Worm (Caenorhabditis elegans) whole organism, mixed stage, embryonic: ENCODE results near the gene C50H2.13.

ENCODE experiments used
- M03D4.4 ChIP-seq: sonication (generic microtip); optimal IDR thresholded peaks from 2 replicates; lab custom pipeline; 2017; ENCODE audit warnings: mild to moderate bottlenecking, missing genetic modification characterization, missing compliant biosample characterization
- bed-3 ChIP-seq: fragments of 200-800 bp; sonication (Bioruptor generic); optimal IDR thresholded peaks from 3 replicates; lab custom pipeline; 2018; ENCODE audit warnings: mild to moderate bottlenecking, missing genetic modification characterization, moderate library complexity, missing compliant biosample characterization
- blmp-1 ChIP-seq: fragments of 150-350 bp; optimal IDR thresholded peaks from 2 replicates; lab custom pipeline; 2014; ENCODE audit warnings: missing biosample characterization, missing genetic modification characterization
- ceh-39 ChIP-seq: fragments of 150-350 bp; optimal IDR thresholded peaks from 2 replicates; lab custom pipeline; 2014; ENCODE audit warnings: missing biosample characterization, missing genetic modification characterization
- ceh-83 ChIP-seq: fragments of 200-800 bp; sonication (Bioruptor generic); optimal IDR thresholded peaks from 2 replicates; lab custom pipeline; 2018; ENCODE audit warnings: mild to moderate bottlenecking, missing genetic modification characterization, missing compliant biosample characterization
- ces-1 ChIP-seq: fragments of 150-350 bp; optimal IDR thresholded peaks from 2 replicates; lab custom pipeline; 2014; ENCODE audit warnings: missing biosample characterization, missing genetic modification reagents, missing genetic modification characterization
- cnd-1 ChIP-seq: fragments of 200-800 bp; sonication (Bioruptor generic); optimal IDR thresholded peaks from 2 replicates; lab custom pipeline; 2018; ENCODE audit warnings: mild to moderate bottlenecking, missing genetic modification characterization, missing compliant biosample characterization
- drap-1 ChIP-seq: fragments of 200-800 bp; sonication (Bioruptor generic); optimal IDR thresholded peaks from 3 replicates; lab custom pipeline; 2018; ENCODE audit warnings: mild to moderate bottlenecking, missing genetic modification characterization, missing compliant biosample characterization
- elt-1 ChIP-seq: sonication (generic microtip); optimal IDR thresholded peaks from 2 replicates; lab custom pipeline; 2017; ENCODE audit warnings: missing genetic modification characterization, mild to moderate bottlenecking, missing compliant biosample characterization, antibody characterized with exemption, moderate library complexity, borderline replicate concordance; ENCODE audit not compliant: insufficient read depth
- elt-3 ChIP-seq: fragments of 150-350 bp; optimal IDR thresholded peaks from 2 replicates; lab custom pipeline; 2014; ENCODE audit warnings: missing biosample characterization, missing genetic modification characterization
- flh-1 ChIP-seq: fragments of 200-800 bp; sonication (Bioruptor generic); optimal IDR thresholded peaks from 2 replicates; lab custom pipeline; 2018; ENCODE audit warnings: mild to moderate bottlenecking, missing genetic modification characterization, moderate library complexity, missing compliant biosample characterization
- ham-2 ChIP-seq: fragments of 200-800 bp; sonication (Bioruptor generic); optimal IDR thresholded peaks from 2 replicates; lab custom pipeline; 2018; ENCODE audit warnings: mild to moderate bottlenecking, missing genetic modification characterization, missing compliant biosample characterization
- hlh-1 ChIP-seq: fragments of 150-350 bp; optimal IDR thresholded peaks from 2 replicates; lab custom pipeline; 2014; ENCODE audit warnings: missing biosample characterization, missing genetic modification reagents, missing genetic modification characterization
- lin-13 ChIP-seq: fragments of 150-350 bp; optimal IDR thresholded peaks from 2 replicates; lab custom pipeline; 2014; ENCODE audit warnings: missing biosample characterization, missing genetic modification characterization
- lin-32 ChIP-seq: fragments of 200-800 bp; sonication (Bioruptor generic); optimal IDR thresholded peaks from 2 replicates; lab custom pipeline; 2018; ENCODE audit warnings: mild to moderate bottlenecking, missing genetic modification characterization, missing compliant biosample characterization
- lsy-2 ChIP-seq: fragments of 150-350 bp; optimal IDR thresholded peaks from 2 replicates; lab custom pipeline; 2014; ENCODE audit warnings: missing biosample characterization, missing genetic modification characterization
- mab-5 ChIP-seq: fragments of 150-350 bp; optimal IDR thresholded peaks from 2 replicates; lab custom pipeline; 2014; ENCODE audit warnings: missing biosample characterization, missing genetic modification characterization
- mep-1 ChIP-seq: fragments of 150-350 bp; optimal IDR thresholded peaks from 2 replicates; lab custom pipeline; 2017; ENCODE audit warnings: missing biosample characterization, missing genetic modification reagents, missing genetic modification characterization, inconsistent platforms
- mls-2 ChIP-seq: sonication (generic microtip); optimal IDR thresholded peaks from 2 replicates; lab custom pipeline; 2016; ENCODE audit warnings: mild to moderate bottlenecking, missing genetic modification characterization, moderate library complexity, missing compliant biosample characterization
- nhr-12 ChIP-seq: fragments of 150-350 bp; optimal IDR thresholded peaks from 2 replicates; lab custom pipeline; 2014; ENCODE audit warnings: missing biosample characterization, missing genetic modification characterization
- nhr-2 ChIP-seq: fragments of 150-350 bp; optimal IDR thresholded peaks from 2 replicates; lab custom pipeline; 2014; ENCODE audit warnings: missing biosample characterization, missing genetic modification characterization
- nhr-237 ChIP-seq: fragments of 150-350 bp; optimal IDR thresholded peaks from 2 replicates; lab custom pipeline; 2014; ENCODE audit warnings: missing biosample characterization, missing genetic modification characterization
- nhr-28 ChIP-seq: fragments of 150-350 bp; optimal IDR thresholded peaks from 2 replicates; lab custom pipeline; 2014; ENCODE audit warnings: missing biosample characterization, missing genetic modification characterization
- nhr-76 ChIP-seq: sonication (generic microtip); optimal IDR thresholded peaks from 2 replicates; lab custom pipeline; 2017; ENCODE audit warnings: missing biosample characterization, missing genetic modification characterization
- pha-4 ChIP-seq: fragments of 150-350 bp; optimal IDR thresholded peaks from 2 replicates; lab custom pipeline; 2018; ENCODE audit warnings: missing biosample characterization, missing genetic modification reagents, missing genetic modification characterization
- sem-2 ChIP-seq: fragments of 200-800 bp; sonication (Bioruptor generic); optimal IDR thresholded peaks from 2 replicates; lab custom pipeline; 2018; ENCODE audit warnings: mild to moderate bottlenecking, missing genetic modification characterization, missing compliant biosample characterization
- sptf-1 ChIP-seq: sonication (generic microtip); optimal IDR thresholded peaks from 2 replicates; lab custom pipeline; 2017; ENCODE audit warnings: mild to moderate bottlenecking, missing genetic modification characterization, moderate library complexity, missing compliant biosample characterization
- tbx-8 ChIP-seq: fragments of 200-800 bp; sonication (Bioruptor generic); optimal IDR thresholded peaks from 2 replicates; lab custom pipeline; 2018; ENCODE audit warnings: mild to moderate bottlenecking, missing genetic modification characterization, moderate library complexity, missing compliant biosample characterization
- unc-120 ChIP-seq: sonication (generic microtip); optimal IDR thresholded peaks from 2 replicates; lab custom pipeline; 2017; ENCODE audit warnings: missing genetic modification characterization, missing compliant biosample characterization; ENCODE audit not compliant: poor library complexity, severe bottlenecking
- unc-39 ChIP-seq: fragments of 150-350 bp; optimal IDR thresholded peaks from 2 replicates; lab custom pipeline; 2014; ENCODE audit warnings: missing biosample characterization, missing genetic modification characterization
- unc-62 ChIP-seq: fragments of 150-350 bp; optimal IDR thresholded peaks from 2 replicates; lab custom pipeline; 2014; ENCODE audit warnings: missing biosample characterization, missing genetic modification reagents, missing genetic modification characterization
- zip-8 ChIP-seq: fragments of 150-350 bp; optimal IDR thresholded peaks from 2 replicates; lab custom pipeline; 2014; ENCODE audit warnings: missing biosample characterization, missing genetic modification characterization

C50H2.13 gene

DNA sequence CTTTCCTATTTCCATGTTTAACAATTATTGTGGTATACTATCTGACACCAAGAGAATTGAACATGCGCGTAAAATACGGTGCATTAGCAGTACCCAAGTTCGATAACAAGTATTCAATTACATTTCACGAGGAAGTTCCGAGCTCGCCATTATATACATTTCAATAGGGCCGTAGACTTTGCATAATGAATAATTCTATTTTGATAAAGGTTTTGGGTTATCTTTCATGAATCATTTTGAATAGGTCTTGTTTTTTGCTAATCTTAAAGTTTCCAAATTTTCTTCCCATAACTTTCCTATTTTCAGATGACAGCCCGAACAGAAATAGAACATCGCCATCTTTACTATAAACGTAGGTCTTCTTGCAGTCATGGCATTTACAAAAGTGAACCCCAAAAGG lies at the start of gene C50H2.13:
Gene C50H2.13 (plus strand): TSS at position 301 of the 400 bp plus-strand sequence.
- no peak for TF ChIP-seq hlh-1
- no peak for TF ChIP-seq M03D4.4
- no peak for TF ChIP-seq drap-1 (GFP tag; lab: Kevin White, UChicago)
- TF ChIP-seq zip-8: no peak
- no peak for TF ChIP-seq elt-3
- TF ChIP-seq sem-2 (GFP tag; lab: Kevin White, UChicago): no peak
- no peak for TF ChIP-seq nhr-12 (tag; lab: Kevin White, UChicago)
- TF ChIP-seq nhr-28 (tag; lab: Kevin White, UChicago): no peak
- no peak for TF ChIP-seq unc-120 (tag; lab: Kevin White, UChicago)
- TF ChIP-seq nhr-237 (tag; lab: Kevin White, UChicago): no peak
- TF ChIP-seq pha-4 (tag; lab: Kevin White, UChicago): no peak

DNA sequence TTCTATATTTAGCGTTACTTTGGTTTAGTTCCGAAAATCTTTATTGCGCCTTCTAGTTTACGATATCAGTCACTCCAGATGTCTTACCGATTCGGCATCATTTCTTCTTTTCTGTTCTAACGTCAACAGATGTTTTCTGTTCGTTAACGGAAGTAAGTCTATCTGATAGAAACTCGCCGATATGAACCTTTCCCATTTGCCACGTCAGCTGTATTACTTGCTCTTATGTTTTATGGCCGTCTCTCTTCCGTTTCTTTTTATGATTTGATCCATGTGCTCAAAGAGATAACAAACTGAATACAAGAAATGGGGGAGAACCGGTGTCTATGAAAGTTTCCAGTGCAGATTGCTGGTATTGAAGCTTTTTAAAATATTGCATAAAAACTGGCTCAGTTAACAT lies 46.9 kb upstream of the C50H2.13 start, which contains the start of gene srab-26:
Gene srab-26 (minus strand): TSS at position 101 of the 400 bp plus-strand sequence.
- TF ChIP-seq hlh-1 (no peak), mep-1 (tag; lab: Kevin White, UChicago) (no peak), blmp-1 (tag; lab: Kevin White, UChicago) (no peak), tbx-8 (GFP tag; lab: Kevin White, UChicago) (no peak), lsy-2 (no peak), ceh-39 (tag; lab: Kevin White, UChicago) (no peak), cnd-1 (tag; lab: Kevin White, UChicago) (no peak), bed-3 (GFP tag; lab: Kevin White, UChicago) (no peak)

DNA sequence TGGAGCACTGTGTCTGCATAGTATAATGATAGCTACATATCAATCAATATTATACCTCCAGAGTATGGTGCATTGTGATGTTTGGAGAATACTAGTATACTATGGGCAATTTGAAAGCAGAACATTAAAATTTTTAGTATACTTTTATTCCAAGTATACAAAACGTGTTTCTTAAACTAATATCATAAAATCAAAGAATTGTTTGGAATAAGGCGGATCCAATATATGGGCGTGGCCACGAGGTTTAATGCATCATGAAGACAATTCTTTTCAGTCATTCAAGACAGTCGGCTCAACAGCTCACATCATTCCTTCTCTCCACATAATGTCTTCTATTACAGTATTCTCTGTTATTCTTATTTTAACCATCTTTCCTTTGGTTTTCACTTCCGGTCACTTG lies 46.5 kb upstream of the C50H2.13 start, which contains the start of gene sdz-31:
Gene sdz-31 (plus strand): TSS at position 301 of the 400 bp plus-strand sequence.
- TF ChIP-seq pha-4 (tag; lab: Kevin White, UChicago): no peak
- no peak for TF ChIP-seq elt-1
- no peak for TF ChIP-seq nhr-76 (tag; lab: Kevin White, UChicago)
- no peak for TF ChIP-seq ceh-39 (tag; lab: Kevin White, UChicago)
- TF ChIP-seq unc-39: no peak
- no peak for TF ChIP-seq flh-1 (GFP tag; lab: Kevin White, UChicago)
- TF ChIP-seq zip-8: no peak
- TF ChIP-seq nhr-2 (tag; lab: Kevin White, UChicago): no peak
- no peak for TF ChIP-seq lin-32 (GFP tag; lab: Kevin White, UChicago)
- no peak for TF ChIP-seq nhr-237 (tag; lab: Kevin White, UChicago)
- no peak for TF ChIP-seq unc-120 (tag; lab: Kevin White, UChicago)
- no peak for TF ChIP-seq mab-5 (tag; lab: Kevin White, UChicago)
- no peak for TF ChIP-seq sptf-1 (tag; lab: Kevin White, UChicago)

DNA sequence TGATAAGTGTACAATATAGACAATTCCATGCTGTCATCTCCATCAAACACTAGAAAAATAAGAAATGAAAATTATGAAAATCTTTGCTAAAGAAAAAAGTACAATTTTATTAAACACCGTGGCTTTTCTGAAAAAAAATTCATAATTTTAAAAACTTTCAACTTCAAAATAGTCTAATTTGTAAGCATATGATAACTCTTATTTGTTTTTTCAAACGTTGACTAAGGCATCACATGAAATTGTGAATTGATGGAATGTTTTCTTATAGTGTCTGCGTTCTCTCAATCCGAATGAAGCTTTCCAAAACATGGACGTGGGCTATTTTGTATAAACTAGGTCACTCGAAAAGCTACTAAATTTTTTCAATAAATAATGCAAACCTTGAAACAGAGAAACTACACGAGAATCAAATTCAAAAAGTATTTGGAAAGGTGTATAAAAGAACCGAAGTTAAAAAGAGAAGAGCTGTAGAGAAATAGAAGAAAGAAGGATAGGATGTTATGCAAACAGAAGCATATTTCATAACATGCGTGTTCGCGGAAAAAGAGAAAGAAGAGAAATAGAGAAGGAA lies 40.3 kb upstream of the C50H2.13 start, which contains the start of gene clp-9:
Gene clp-9 (minus strand): TSS at position 51 of the 571 bp plus-strand sequence.
- TF ChIP-seq elt-3: no peak
- TF ChIP-seq mls-2 (tag; lab: Kevin White, UChicago): no peak
- TF ChIP-seq drap-1 (GFP tag; lab: Kevin White, UChicago): no peak
- TF ChIP-seq lin-32 (GFP tag; lab: Kevin White, UChicago): no peak
- no peak for TF ChIP-seq ham-2 (GFP tag; lab: Kevin White, UChicago)
- TF ChIP-seq unc-62 (GFP tag; lab: Kevin White, UChicago): no peak
- TF ChIP-seq elt-1: no peak
- no peak for TF ChIP-seq bed-3 (GFP tag; lab: Kevin White, UChicago)
- no peak for TF ChIP-seq tbx-8 (GFP tag; lab: Kevin White, UChicago)
- no peak for TF ChIP-seq sptf-1 (tag; lab: Kevin White, UChicago)
- TF ChIP-seq hlh-1: no peak
- TF ChIP-seq nhr-12 (tag; lab: Kevin White, UChicago): no peak
- no peak for TF ChIP-seq mab-5 (tag; lab: Kevin White, UChicago)
- TF ChIP-seq flh-1 (GFP tag; lab: Kevin White, UChicago): no peak
- TF ChIP-seq, all 35 proteins: peak for 0

DNA sequence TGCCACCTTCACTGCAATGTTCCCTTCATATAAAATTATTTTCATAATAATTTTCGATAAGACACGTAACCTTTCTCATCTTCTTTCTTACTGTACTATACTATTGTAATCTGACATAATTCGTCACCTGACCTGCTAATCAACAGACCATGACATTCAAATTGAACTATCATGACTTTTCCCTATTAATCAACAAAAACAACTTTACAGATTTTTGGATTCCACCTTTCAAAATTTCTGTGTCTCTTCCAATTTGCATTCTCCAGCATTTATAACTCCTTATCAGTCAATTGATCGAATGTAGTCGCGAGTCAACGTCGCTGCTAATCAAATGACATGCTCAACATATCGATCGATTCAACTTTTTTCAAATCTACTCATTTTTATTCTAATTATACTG lies 36.7 kb upstream of the C50H2.13 start, which contains the start of gene fshr-1:
Gene fshr-1 (plus strand): TSS at position 209 of the 400 bp plus-strand sequence.
- TF ChIP-seq mep-1 (tag; lab: Kevin White, UChicago) (no peak), nhr-28 (tag; lab: Kevin White, UChicago) (no peak), zip-8 (no peak), ces-1 (GFP tag; lab: Kevin White, UChicago) (no peak), nhr-12 (tag; lab: Kevin White, UChicago) (no peak), hlh-1 (no peak), lin-13 (tag; lab: Kevin White, UChicago) (no peak), tbx-8 (GFP tag; lab: Kevin White, UChicago) (no peak), mab-5 (tag; lab: Kevin White, UChicago) (no peak), lsy-2 (no peak), ceh-39 (tag; lab: Kevin White, UChicago) (no peak), unc-120 (tag; lab: Kevin White, UChicago) (no peak), blmp-1 (tag; lab: Kevin White, UChicago) (no peak), ceh-83 (GFP tag; lab: Kevin White, UChicago) (no peak), elt-3 (no peak), cnd-1 (tag; lab: Kevin White, UChicago) (no peak), nhr-76 (tag; lab: Kevin White, UChicago) (no peak)
